Fruit fly (Drosophila melanogaster): ENCODE measurements around the gene Ranbp21.

The Ranbp21 gene

DNA sequence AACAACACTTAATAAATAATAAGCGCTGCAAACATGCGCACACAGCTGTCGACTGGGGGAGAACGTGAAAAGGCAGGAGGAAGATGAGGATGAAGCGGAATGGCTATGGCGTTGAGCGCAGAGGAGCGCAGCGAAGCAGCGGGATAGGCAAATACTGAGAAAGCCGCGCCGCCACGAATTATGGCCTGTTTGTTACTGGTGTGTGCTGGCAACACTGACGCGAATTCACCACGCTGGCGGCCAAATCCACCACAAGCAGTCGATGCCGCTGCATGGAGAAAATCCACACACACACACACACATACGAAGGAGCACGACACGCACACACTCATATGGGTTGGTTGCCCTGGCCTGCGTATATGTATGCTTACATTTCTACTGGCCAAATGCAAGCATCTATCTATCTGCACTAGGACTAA is 15.1 kb downstream of the Ranbp21 start (continued):
- TF ChIP-seq YL-1 (GFP tag; optimal IDR thresholded peaks at IDR 0.05) (peak; percentile 51), psq (GFP tag; optimal IDR thresholded peaks at IDR 0.05) (peak; percentile 69), CG18599 (GFP tag; optimal IDR thresholded peaks at IDR 0.05) (peak; percentile 18), Poxn (GFP tag; IDR thresholded peaks at IDR 0.05) (no peak), insv (GFP tag; optimal IDR thresholded peaks at IDR 0.05) (peak in 1 of 2 experiments; percentile 17), nerfin-1 (tag; optimal IDR thresholded peaks at IDR 0.05) (peak; percentile 73), Med (GFP tag) (peak; percentile 34), CG9932 (GFP tag; IDR thresholded peaks at IDR 0.05) (peak; percentile 14; the same call in 1 of the 2 replicates), crol (GFP tag; IDR thresholded peaks at IDR 0.05) (peak; percentile 80), bbx (GFP tag; IDR thresholded peaks at IDR 0.05; ENCODE audit: partially characterized antibody) (0 out of 2 replicates have a peak, but pooled peaks have one; percentile 24), Trl (optimal IDR thresholded peaks at IDR 0.05) (peak in 1 of 2 experiments; percentile 18), Trl (GFP tag; optimal IDR thresholded peaks at IDR 0.05) (no peak)

DNA sequence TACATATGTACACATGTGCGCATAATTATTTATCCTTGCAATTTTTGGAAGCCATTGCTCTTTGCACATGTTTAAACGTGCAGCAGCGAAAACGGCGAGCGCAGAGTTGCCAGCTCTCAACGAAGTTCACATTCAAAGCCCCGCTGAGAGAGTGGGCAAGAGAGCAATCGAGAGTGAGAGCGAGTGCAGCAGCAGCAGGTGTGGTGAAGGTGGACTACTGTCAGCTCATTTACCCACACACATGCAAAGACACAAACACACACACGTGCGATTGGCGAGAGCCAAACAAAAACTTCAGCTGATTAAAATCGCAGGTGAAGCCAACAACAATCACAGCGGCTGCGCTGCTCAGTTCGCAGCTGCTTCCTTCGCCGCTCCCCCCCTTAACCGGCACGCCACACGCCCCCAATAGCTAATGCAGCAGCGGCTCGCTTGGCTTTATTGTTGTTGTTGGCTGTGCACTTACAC is 20.7 kb downstream of the Ranbp21 start:
- TF ChIP-seq CG17612 (GFP tag; IDR thresholded peaks at IDR 0.05): no peak
- TF ChIP-seq zen2 (GFP tag; IDR thresholded peaks at IDR 0.05; ENCODE audit: partially characterized antibody): peak; percentile 53; the same call in 2 of the 3 replicates
- no peak for TF ChIP-seq CG7271 (tag; optimal IDR thresholded peaks at IDR 0.05)
- TF ChIP-seq ac (GFP tag; optimal IDR thresholded peaks at IDR 0.05): no peak
- TF ChIP-seq CG17568 (GFP tag; optimal IDR thresholded peaks at IDR 0.05): no peak
- TF ChIP-seq CG5180 (GFP tag; optimal IDR thresholded peaks at IDR 0.05): no peak
- TF ChIP-seq CrebB (tag; optimal IDR thresholded peaks at IDR 0.05): no peak
- TF ChIP-seq eyg (GFP tag; optimal IDR thresholded peaks at IDR 0.05): no peak
- TF ChIP-seq Abd-B (GFP tag; optimal IDR thresholded peaks at IDR 0.05): no peak
- no peak for TF ChIP-seq Side (GFP tag; optimal IDR thresholded peaks at IDR 0.05)
- no peak for TF ChIP-seq sisA (GFP tag; IDR thresholded peaks at IDR 0.05)
- no peak for TF ChIP-seq sd (tag; optimal IDR thresholded peaks at IDR 0.05)
- TF ChIP-seq ro (GFP tag; IDR thresholded peaks at IDR 0.05): no peak
- no peak for TF ChIP-seq Chrac-16 (GFP tag; optimal IDR thresholded peaks at IDR 0.05)
- no peak for TF ChIP-seq CG8281 (tag; optimal IDR thresholded peaks at IDR 0.05)
- no peak for TF ChIP-seq CG14710 (tag; optimal IDR thresholded peaks at IDR 0.05)
- TF ChIP-seq CG15269 (tag; optimal IDR thresholded peaks at IDR 0.05): no peak
- TF ChIP-seq CG9727 (GFP tag; optimal IDR thresholded peaks at IDR 0.05): no peak
- no peak for TF ChIP-seq Dip2 (GFP tag; IDR thresholded peaks at IDR 0.05)
- no peak for TF ChIP-seq oc (tag; optimal IDR thresholded peaks at IDR 0.05)
- no peak for TF ChIP-seq dmrt99B (tag; optimal IDR thresholded peaks at IDR 0.05)
- TF ChIP-seq CG18764 (GFP tag; optimal IDR thresholded peaks at IDR 0.05): no peak
- no peak for TF ChIP-seq CG3281 (GFP tag; optimal IDR thresholded peaks at IDR 0.05)
- no peak for TF ChIP-seq CG32772 (GFP tag; IDR thresholded peaks at IDR 0.05)
- TF ChIP-seq sr (GFP tag; IDR thresholded peaks at IDR 0.05): no peak; the same call in 2 of the 3 replicates
- no peak for TF ChIP-seq lola (GFP tag; optimal IDR thresholded peaks at IDR 0.05)
- no peak for TF ChIP-seq Ravus (GFP tag; IDR thresholded peaks at IDR 0.05)
- no peak for TF ChIP-seq chif (GFP tag; optimal IDR thresholded peaks at IDR 0.05)
- no peak for TF ChIP-seq dm (GFP tag; optimal IDR thresholded peaks at IDR 0.05)
- no peak for TF ChIP-seq CG4617 (GFP tag; optimal IDR thresholded peaks at IDR 0.05; ENCODE audit: borderline replicate concordance)
- TF ChIP-seq CG17802 (tag; optimal IDR thresholded peaks at IDR 0.05): no peak
- no peak for TF ChIP-seq jing (GFP tag; optimal IDR thresholded peaks at IDR 0.05)
- TF ChIP-seq Eip74EF (GFP tag; optimal IDR thresholded peaks at IDR 0.05): no peak
- peak; percentile 98 for TF ChIP-seq chinmo (GFP tag; IDR thresholded peaks at IDR 0.05; ENCODE audit: partially characterized antibody)
- TF ChIP-seq CG6765 (GFP tag; optimal IDR thresholded peaks at IDR 0.05): no peak
- no peak for TF ChIP-seq lilli (GFP tag; optimal IDR thresholded peaks at IDR 0.05)
- no peak for TF ChIP-seq CG6654 (GFP tag; optimal IDR thresholded peaks at IDR 0.05)

Data from whole organism, embryonic.